Fruit fly (Drosophila melanogaster) Kc167 (cell line): ENCODE results near the gene CG10600.

Experiments
- Myc ChIP-seq: fragments of >200 bp; optimal IDR thresholded peaks from 2 replicates; lab custom pipeline; 2017; ENCODE audit warnings: missing external identifiers
- Sin3A ChIP-seq: fragments of >200 bp; optimal IDR thresholded peaks from 2 replicates; lab custom pipeline; 2018; ENCODE audit warnings: missing external identifiers
- h ChIP-seq: fragments of >200 bp; optimal IDR thresholded peaks from 3 replicates; lab custom pipeline; 2018; ENCODE audit warnings: missing external identifiers
- insv ChIP-seq: fragments of >200 bp; optimal IDR thresholded peaks from 3 replicates; lab custom pipeline; 2018; ENCODE audit warnings: missing external identifiers
- psq ChIP-seq: fragments of >200 bp; optimal IDR thresholded peaks from 2 replicates; lab custom pipeline; 2017; ENCODE audit warnings: missing external identifiers
- ttk ChIP-seq: sonication (Bioruptor generic); optimal IDR thresholded peaks from 2 replicates; lab custom pipeline; 2017; ENCODE audit warnings: missing external identifiers

Gene CG10600

dm6 chr2L:18826496-18827008, 12.9 kb downstream of the CG10600 start, which contains the start of gene Ugt36E1:
Ugt36E1 (plus strand) TSS chr2L:18826770.
- TF ChIP-seq Sin3A = no peak
- no peak for TF ChIP-seq h (lab: Kevin White, UChicago)

dm6 chr2L:18823243-18823803, 16.2 kb downstream of the CG10600 start, which contains the start of gene Ugt36D1:
Ugt36D1 (plus strand) TSS chr2L:18823548.
- TF ChIP-seq psq (lab: Kevin White, UChicago) = no peak

- no peak for TF ChIP-seq Sin3A
Observed at dm6 chr2L:18822805-18823204, 16.7 kb downstream of the CG10600 start.

DNA sequence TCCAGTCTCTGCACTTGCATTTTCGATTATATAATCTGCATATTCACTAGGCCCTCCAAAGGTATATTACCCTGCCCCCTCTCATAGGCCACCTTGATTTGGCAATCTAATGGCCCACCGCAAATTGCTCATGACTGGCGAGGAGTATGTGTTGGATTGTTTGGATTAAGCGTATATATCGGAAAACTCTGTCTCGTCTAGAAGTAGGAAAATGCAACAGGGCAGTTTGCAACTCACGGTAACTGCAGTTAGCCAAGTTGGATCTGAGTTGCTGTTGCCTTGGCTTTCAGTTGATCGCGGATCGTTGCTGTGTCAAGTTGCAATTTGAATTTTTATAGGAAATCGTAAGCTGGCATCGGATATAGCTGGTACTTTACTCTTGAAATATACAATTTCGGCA, 20.4 kb downstream of the CG10600 start, which contains the start of gene Ugt36F1:
TSS of gene Ugt36F1 (plus strand) at position 301 of the 400 bp plus-strand sequence.
- no peak for TF ChIP-seq psq (lab: Kevin White, UChicago)
- no peak for TF ChIP-seq ttk (lab: Kevin White, UChicago)
- TF ChIP-seq h (lab: Kevin White, UChicago) = no peak
- TF ChIP-seq Myc (lab: Kevin White, UChicago) = no peak
- no peak for TF ChIP-seq insv (lab: Kevin White, UChicago)
- no peak for TF ChIP-seq Sin3A

- no peak for TF ChIP-seq insv (lab: Kevin White, UChicago)
- no peak for TF ChIP-seq ttk (lab: Kevin White, UChicago)
- no peak for TF ChIP-seq h (lab: Kevin White, UChicago)
- TF ChIP-seq Myc (lab: Kevin White, UChicago) = no peak
- TF ChIP-seq Sin3A = no peak
- TF ChIP-seq psq (lab: Kevin White, UChicago) = no peak
Observed at dm6 chr2L:18818397-18818796, 21.1 kb downstream of the CG10600 start.

DNA sequence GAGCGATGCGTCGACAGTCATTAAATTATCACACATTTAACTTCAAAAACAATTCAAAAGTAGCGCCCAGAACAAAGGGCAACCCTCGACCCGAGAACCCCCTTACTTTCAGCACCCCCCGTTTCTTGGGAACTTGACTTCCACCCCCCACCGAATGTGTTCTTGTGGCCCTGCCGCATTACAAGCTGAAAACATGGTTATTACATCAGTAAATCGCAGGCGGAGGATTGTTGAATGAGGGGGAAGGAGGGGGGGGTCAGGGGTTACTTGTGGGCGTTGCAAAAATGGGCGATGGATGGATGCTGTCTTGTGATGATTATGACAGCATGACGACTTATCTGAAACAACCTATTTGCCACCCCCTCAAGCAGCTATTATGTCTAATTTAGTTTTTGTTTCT, 24.3 kb downstream of the CG10600 start:
- TF ChIP-seq psq (lab: Kevin White, UChicago) (no peak), ttk (lab: Kevin White, UChicago) (no peak), Myc (lab: Kevin White, UChicago) (no peak), insv (lab: Kevin White, UChicago) (no peak), h (lab: Kevin White, UChicago) (no peak), Sin3A (no peak)

dm6 chr2L:18812755-18813154, 26.7 kb downstream of the CG10600 start:
- TF ChIP-seq Myc (lab: Kevin White, UChicago) = no peak
- TF ChIP-seq Sin3A = no peak
- TF ChIP-seq ttk (lab: Kevin White, UChicago) = no peak
- no peak for TF ChIP-seq psq (lab: Kevin White, UChicago)
- TF ChIP-seq h (lab: Kevin White, UChicago) = no peak
- no peak for TF ChIP-seq insv (lab: Kevin White, UChicago)

- TF ChIP-seq Myc (lab: Kevin White, UChicago) = no peak
- TF ChIP-seq Sin3A = no peak
- no peak for TF ChIP-seq h (lab: Kevin White, UChicago)
- no peak for TF ChIP-seq insv (lab: Kevin White, UChicago)
- no peak for TF ChIP-seq ttk (lab: Kevin White, UChicago)
- no peak for TF ChIP-seq psq (lab: Kevin White, UChicago)
Observed at dm6 chr2L:18812348-18812747, 27.1 kb downstream of the CG10600 start, which contains the start of the genes CG17325 and CG42305. CG17325 (plus strand) TSS chr2L:18812648. CG42305 (plus strand) TSS chr2L:18812648.

- no peak for TF ChIP-seq psq (lab: Kevin White, UChicago)
- no peak for TF ChIP-seq ttk (lab: Kevin White, UChicago)
- no peak for TF ChIP-seq Sin3A
Observed at dm6 chr2L:18810960-18811642, 28.4 kb downstream of the CG10600 start, which contains the start of the genes CG10570 and CG42502. CG10570 (minus strand) TSS chr2L:18811252. CG42502 (minus strand) TSS chr2L:18811252.

dm6 chr2L:18809486-18809885, 30.0 kb downstream of the CG10600 start:
- TF ChIP-seq insv (lab: Kevin White, UChicago) = no peak
- TF ChIP-seq Sin3A = no peak
- no peak for TF ChIP-seq h (lab: Kevin White, UChicago)
- TF ChIP-seq ttk (lab: Kevin White, UChicago) = no peak
- TF ChIP-seq Myc (lab: Kevin White, UChicago) = no peak
- no peak for TF ChIP-seq psq (lab: Kevin White, UChicago)

- TF ChIP-seq h (lab: Kevin White, UChicago) = no peak
- TF ChIP-seq Myc (lab: Kevin White, UChicago) = no peak
- no peak for TF ChIP-seq psq (lab: Kevin White, UChicago)
- TF ChIP-seq insv (lab: Kevin White, UChicago) = no peak
- no peak for TF ChIP-seq Sin3A
- no peak for TF ChIP-seq ttk (lab: Kevin White, UChicago)
Observed at dm6 chr2L:18808754-18809329, 30.6 kb downstream of the CG10600 start.
